Fruit fly (Drosophila melanogaster) whole organism: ENCODE measurements around the gene CG34011.

Experiments
- CG8478 ChIP-seq: fragments of >200 bp; optimal IDR thresholded peaks from 2 replicates; lab custom pipeline; 2018; ENCODE audit warnings: inconsistent platforms
- Dll ChIP-seq: fragments of >200 bp; optimal IDR thresholded peaks from 2 replicates; lab custom pipeline; 2017
- EcR ChIP-seq, 2 experiments: fragments of >200 bp; optimal IDR thresholded peaks; 2 replicates each; lab custom pipeline; 2017; ENCODE audit warnings: missing biosample characterization in 2 of 2, missing genetic modification characterization in 2 of 2, missing genetic modification reagents in 2 of 2
- pan ChIP-seq: fragments of >200 bp; optimal IDR thresholded peaks from 2 replicates; lab custom pipeline; 2017
- psq ChIP-seq: fragments of >200 bp; optimal IDR thresholded peaks from 2 replicates; lab custom pipeline; 2017
- usp ChIP-seq: fragments of >200 bp; optimal IDR thresholded peaks from 2 replicates; lab custom pipeline; 2017; ENCODE audit warnings: missing biosample characterization, missing genetic modification characterization, mixed read lengths

CG34011 gene

dm6 chr2L:5742437-5742836, 25.9 kb downstream of the CG34011 start:
- TF ChIP-seq Dll (lab: Kevin White, UChicago) (no peak), psq (lab: Kevin White, UChicago) (no peak), EcR (GFP tag; optimal IDR thresholded peaks at IDR 0.05; lab: Kevin White, UChicago) (no peak), CG8478 (lab: Kevin White, UChicago) (no peak), usp (GFP tag; lab: Kevin White, UChicago) (no peak), pan (lab: Kevin White, UChicago) (no peak)

- TF ChIP-seq usp (GFP tag; lab: Kevin White, UChicago) (no peak), psq (lab: Kevin White, UChicago) (no peak), pan (lab: Kevin White, UChicago) (no peak), EcR (GFP tag; optimal IDR thresholded peaks at IDR 0.05; lab: Kevin White, UChicago) (no peak), CG8478 (lab: Kevin White, UChicago) (no peak)
Observed at dm6 chr2L:5743537-5744148, 27.1 kb downstream of the CG34011 start.

DNA sequence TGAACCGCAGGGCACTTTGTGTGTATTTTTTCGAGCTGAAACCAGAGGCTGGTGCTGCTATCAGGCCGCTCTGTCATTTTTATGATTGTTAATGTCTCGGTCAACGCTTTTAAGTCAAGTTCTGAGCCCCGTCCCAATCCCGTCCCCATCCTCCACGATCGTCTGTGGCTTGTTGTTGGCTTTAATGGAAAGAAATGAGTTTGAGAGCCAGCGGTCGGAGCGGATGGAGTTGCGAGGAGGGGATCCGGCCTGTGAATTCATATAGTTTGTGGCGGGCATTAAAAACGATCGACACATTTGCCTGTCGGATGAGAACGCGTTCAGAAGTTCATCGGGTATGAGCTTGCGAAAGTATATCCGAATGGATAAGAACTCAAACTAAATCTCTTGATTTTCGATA, 29.4 kb downstream of the CG34011 start, which contains the start of gene CG11029:
TSS of gene CG11029 (plus strand) at position 301 of the 400 bp plus-strand sequence.
- TF ChIP-seq usp (GFP tag; lab: Kevin White, UChicago) (no peak), Dll (lab: Kevin White, UChicago) (no peak), EcR (GFP tag; optimal IDR thresholded peaks at IDR 0.05; lab: Kevin White, UChicago) (no peak), pan (lab: Kevin White, UChicago) (no peak), psq (lab: Kevin White, UChicago) (no peak), CG8478 (lab: Kevin White, UChicago) (no peak)

DNA sequence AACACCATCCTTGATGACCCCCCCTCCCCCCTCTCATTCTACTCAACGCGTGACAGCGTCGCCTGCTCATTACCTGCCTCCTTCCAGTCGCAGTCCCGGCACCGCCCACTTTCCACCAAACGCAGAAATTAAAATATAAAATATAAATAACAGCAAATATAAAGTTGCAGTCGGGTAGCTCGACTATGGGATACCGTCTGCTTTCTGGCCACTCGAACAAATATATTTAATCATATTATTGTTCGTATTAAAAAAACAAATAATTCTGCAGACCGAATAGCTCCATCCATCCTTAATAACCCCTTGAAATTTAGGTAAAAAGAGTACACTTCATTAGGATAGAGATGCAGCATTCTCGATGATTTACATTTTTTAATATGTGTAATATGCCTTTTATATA, 31.7 kb downstream of the CG34011 start:
- TF ChIP-seq EcR (GFP tag; optimal IDR thresholded peaks at IDR 0.05; lab: Kevin White, UChicago), result no peak
- peak; percentile 60 for TF ChIP-seq pan (lab: Kevin White, UChicago)

DNA sequence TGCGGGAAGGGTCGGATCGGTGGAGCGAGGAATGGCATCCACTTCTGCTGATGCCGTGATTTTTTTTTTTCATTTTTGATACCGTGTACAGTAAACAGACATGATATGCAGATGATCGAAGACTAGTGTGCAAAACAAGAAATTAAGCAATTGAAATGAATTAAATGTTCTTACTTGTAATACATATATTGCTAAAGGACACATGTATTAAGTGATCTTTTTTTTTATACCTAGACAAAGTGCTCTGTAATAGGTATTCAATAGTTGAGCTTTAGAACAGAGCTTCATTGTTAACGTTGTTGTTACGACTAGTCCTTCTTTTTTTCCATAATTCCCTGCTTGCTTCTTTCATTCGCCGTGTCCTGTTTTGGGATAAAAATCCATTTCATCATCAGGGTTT, 34.9 kb downstream of the CG34011 start:
- no peak for TF ChIP-seq CG8478 (lab: Kevin White, UChicago)
- TF ChIP-seq psq (lab: Kevin White, UChicago), result no peak
- no peak for TF ChIP-seq EcR (GFP tag; optimal IDR thresholded peaks at IDR 0.05; lab: Kevin White, UChicago)
- no peak for TF ChIP-seq Dll (lab: Kevin White, UChicago)
- TF ChIP-seq usp (GFP tag; lab: Kevin White, UChicago), result no peak
- TF ChIP-seq pan (lab: Kevin White, UChicago), result no peak

dm6 chr2L:5765139-5765538, 48.6 kb downstream of the CG34011 start:
- TF ChIP-seq EcR (GFP tag; optimal IDR thresholded peaks at IDR 0.05; lab: Kevin White, UChicago) (no peak), Dll (lab: Kevin White, UChicago) (no peak)

- TF ChIP-seq pan (lab: Kevin White, UChicago), result no peak
- no peak for TF ChIP-seq Dll (lab: Kevin White, UChicago)
- no peak for TF ChIP-seq psq (lab: Kevin White, UChicago)
- no peak for TF ChIP-seq EcR (GFP tag; optimal IDR thresholded peaks at IDR 0.05; lab: Kevin White, UChicago)
- no peak for TF ChIP-seq CG8478 (lab: Kevin White, UChicago)
- TF ChIP-seq usp (GFP tag; lab: Kevin White, UChicago), result no peak
Observed at dm6 chr2L:5766042-5766441, 49.5 kb downstream of the CG34011 start, which contains the start of gene obst-E. TSS of gene obst-E (minus strand) at chr2L:5766142.

DNA sequence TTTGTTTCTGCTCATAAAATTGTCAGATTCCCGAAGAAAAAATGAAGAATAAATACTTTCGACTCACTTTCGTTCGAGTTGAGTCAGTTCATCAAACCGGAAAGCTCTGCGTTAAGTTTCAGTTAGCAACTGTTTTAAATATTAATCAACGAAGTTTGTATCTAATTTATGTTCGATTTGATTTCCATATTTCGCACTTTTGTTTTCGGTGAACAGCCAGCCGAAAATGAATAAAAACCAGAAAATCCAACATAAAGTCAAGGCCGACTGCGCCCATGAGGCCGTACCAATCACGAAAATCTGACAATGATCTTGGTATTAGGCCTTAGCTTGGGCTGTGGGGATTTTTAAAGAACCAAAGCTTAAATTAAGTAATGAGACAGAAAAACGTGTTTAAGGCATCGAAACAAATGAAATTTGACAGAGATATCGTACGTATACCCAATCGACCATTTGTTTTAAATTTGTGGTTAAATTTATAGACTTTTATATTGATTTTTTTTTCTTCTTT, 50.1 kb downstream of the CG34011 start:
- TF ChIP-seq pan (lab: Kevin White, UChicago) (no peak), Dll (lab: Kevin White, UChicago) (no peak), psq (lab: Kevin White, UChicago) (no peak), EcR (GFP tag; optimal IDR thresholded peaks at IDR 0.05; lab: Kevin White, UChicago) (no peak), usp (GFP tag; lab: Kevin White, UChicago) (no peak), CG8478 (lab: Kevin White, UChicago) (no peak)
